Fruit fly (Drosophila melanogaster): ENCODE measurements around the gene CG17197.

The CG17197 gene

DNA sequence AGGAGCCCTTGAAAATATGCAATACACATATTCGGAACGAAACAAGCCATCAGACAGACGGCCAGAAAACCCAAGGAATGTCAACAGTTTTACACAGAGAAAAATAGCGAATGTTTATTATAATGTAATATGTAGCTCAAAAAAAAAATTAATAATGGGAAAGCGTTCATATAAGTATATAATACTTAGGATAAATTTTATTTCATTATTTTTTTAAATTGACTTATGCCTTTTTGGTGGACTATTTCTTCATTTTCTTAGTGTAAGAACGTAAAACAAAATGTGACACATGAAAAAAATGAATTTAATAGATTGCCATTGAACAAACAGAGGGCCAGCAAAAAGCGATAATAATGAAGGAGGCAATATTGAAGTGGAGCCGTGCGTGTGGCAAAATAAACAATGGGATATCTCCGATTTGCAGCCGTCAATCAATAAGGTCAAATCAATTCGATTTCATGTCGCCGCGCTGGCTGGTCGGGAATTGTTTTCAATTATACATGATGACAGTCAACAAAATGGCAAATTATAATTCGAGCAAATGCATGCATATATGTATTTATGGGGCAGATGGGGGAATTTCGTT, 20.2 kb downstream of the CG17197 start (continued):
- TF ChIP-seq ERR (GFP tag; optimal IDR thresholded peaks at IDR 0.05) (no peak), ham (GFP tag; IDR thresholded peaks at IDR 0.05) (no peak), Aef1 (GFP tag; IDR thresholded peaks at IDR 0.05) (no peak), crol (GFP tag; IDR thresholded peaks at IDR 0.05) (no peak), CG9817 (tag; optimal IDR thresholded peaks at IDR 0.05) (no peak), Xrp1 (GFP tag; IDR thresholded peaks at IDR 0.05) (peak; percentile 57), dmrt99B (tag; optimal IDR thresholded peaks at IDR 0.05) (peak; percentile 26), pho (GFP tag; optimal IDR thresholded peaks at IDR 0.05) (no peak), Meics (GFP tag; optimal IDR thresholded peaks at IDR 0.05) (peak; percentile 50), CG11085 (GFP tag; IDR thresholded peaks at IDR 0.05) (peak; percentile 40; the same call in 1 of the 2 replicates), vnd (GFP tag; IDR thresholded peaks at IDR 0.05; ENCODE audit: partially characterized antibody) (no peak), CG14860 (GFP tag; IDR thresholded peaks at IDR 0.05; ENCODE audit: partially characterized antibody) (no peak), CG12104 (GFP tag; optimal IDR thresholded peaks at IDR 0.05) (no peak), onecut (GFP tag; IDR thresholded peaks at IDR 0.05) (no peak), sisA (GFP tag; IDR thresholded peaks at IDR 0.05) (no peak; the same call in 1 of the 2 replicates), HmgZ (tag; optimal IDR thresholded peaks at IDR 0.05) (no peak), CG10959 (GFP tag; IDR thresholded peaks at IDR 0.05) (no peak), abd-A (tag; optimal IDR thresholded peaks at IDR 0.05) (no peak), gt (GFP tag; IDR thresholded peaks at IDR 0.05) (no peak), Side (GFP tag; optimal IDR thresholded peaks at IDR 0.05) (no peak), TFAM (GFP tag; optimal IDR thresholded peaks at IDR 0.05) (no peak), CG9932 (GFP tag; IDR thresholded peaks at IDR 0.05) (no peak), CG2678 (tag; optimal IDR thresholded peaks at IDR 0.05) (peak; percentile 75), CG13287 (GFP tag; IDR thresholded peaks at IDR 0.05; ENCODE audit: partially characterized antibody) (no peak), CG17186 (GFP tag; optimal IDR thresholded peaks at IDR 0.05) (no peak), CG11695 (GFP tag; IDR thresholded peaks at IDR 0.05) (no peak), CG7271 (tag; optimal IDR thresholded peaks at IDR 0.05) (no peak), CTCF (GFP tag; optimal IDR thresholded peaks at IDR 0.05) (no peak), CG10431 (GFP tag; optimal IDR thresholded peaks at IDR 0.05) (no peak), slbo (GFP tag; IDR thresholded peaks at IDR 0.05) (peak; percentile 38; the same call in 1 of the 2 replicates), CG10979 (tag; optimal IDR thresholded peaks at IDR 0.05) (no peak), Sox102F (GFP tag; optimal IDR thresholded peaks at IDR 0.05) (peak; percentile 25), Hsf (GFP tag; optimal IDR thresholded peaks at IDR 0.05) (no peak), Hand (GFP tag; optimal IDR thresholded peaks at IDR 0.05) (no peak), CG2120 (GFP tag; optimal IDR thresholded peaks at IDR 0.05) (no peak), pum (GFP tag; optimal IDR thresholded peaks at IDR 0.05) (no peak), insv (GFP tag; optimal IDR thresholded peaks at IDR 0.05) (no peak), CG6654 (GFP tag; optimal IDR thresholded peaks at IDR 0.05) (no peak), tgo (GFP tag; IDR thresholded peaks at IDR 0.05) (peak; percentile 39; the same call in 2 of the 3 replicates), grn (GFP tag; optimal IDR thresholded peaks at IDR 0.05) (no peak), her (GFP tag; optimal IDR thresholded peaks at IDR 0.05) (no peak), Trl (optimal IDR thresholded peaks at IDR 0.05) (no peak), Trl (GFP tag; optimal IDR thresholded peaks at IDR 0.05) (no peak)

DNA sequence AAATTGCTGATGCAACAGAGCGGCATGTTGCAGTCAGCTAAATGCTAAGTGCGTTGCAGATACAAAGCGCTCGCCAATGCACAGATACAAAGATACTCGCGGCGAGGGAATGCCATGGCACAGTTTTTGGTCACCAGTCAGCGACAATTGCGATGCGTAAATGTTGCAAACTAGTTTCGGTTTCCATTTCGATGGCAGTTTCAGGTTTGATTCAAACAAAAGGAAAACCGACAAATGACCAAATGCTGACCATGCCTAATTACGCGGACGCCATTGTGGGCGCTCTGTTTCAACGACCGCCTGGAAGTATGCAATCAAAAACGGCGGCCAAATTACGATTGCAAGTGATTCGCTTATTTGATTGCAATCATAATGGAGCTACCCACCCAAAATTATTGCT, 21.4 kb downstream of the CG17197 start:
- TF ChIP-seq CG5180 (GFP tag; optimal IDR thresholded peaks at IDR 0.05) (peak; percentile 40), CG15073 (GFP tag; optimal IDR thresholded peaks at IDR 0.05) (peak; percentile 95), slp2 (GFP tag; optimal IDR thresholded peaks at IDR 0.05) (no peak), D19A (tag; optimal IDR thresholded peaks at IDR 0.05) (no peak), CG6254 (GFP tag; optimal IDR thresholded peaks at IDR 0.05) (no peak), repo (GFP tag; optimal IDR thresholded peaks at IDR 0.05) (no peak), CG30431 (GFP tag; optimal IDR thresholded peaks at IDR 0.05) (no peak), bcd (GFP tag; optimal IDR thresholded peaks at IDR 0.05) (no peak), CG12104 (GFP tag; optimal IDR thresholded peaks at IDR 0.05) (no peak), Antp (GFP tag; optimal IDR thresholded peaks at IDR 0.05) (no peak), caup (GFP tag; optimal IDR thresholded peaks at IDR 0.05; ENCODE audit: severe bottlenecking) (no peak), BEAF-32 (GFP tag; optimal IDR thresholded peaks at IDR 0.05) (no peak), Ada2b (GFP tag; IDR thresholded peaks at IDR 0.05) (no peak)

Measured in whole organism, embryonic.